Fruit fly (Drosophila melanogaster) whole organism, embryonic: ENCODE measurements around the gene CG14410.

ENCODE experiments used
- Abd-B ChIP-seq: fragments of 200-800 bp; sonication (Bioruptor generic); optimal IDR thresholded peaks from 2 replicates; lab custom pipeline; 2018; ENCODE audit warnings: missing biosample characterization, mild to moderate bottlenecking, missing genetic modification characterization, moderate library complexity
- CG12219 ChIP-seq: fragments of 200-800 bp; sonication (Bioruptor generic); optimal IDR thresholded peaks from 3 replicates; lab custom pipeline; 2018; ENCODE audit warnings: missing biosample characterization, mild to moderate bottlenecking, missing genetic modification characterization
- CG17829 ChIP-seq: fragments of 200-800 bp; optimal IDR thresholded peaks from 2 replicates; lab custom pipeline; 2019; ENCODE audit warnings: missing biosample characterization, mild to moderate bottlenecking, missing genetic modification characterization, moderate library complexity
- Gug ChIP-seq: fragments of 200-800 bp; sonication (Bioruptor generic); IDR thresholded peaks from 4 replicates; pipeline ENCODE4 v1.3.6; 2022; ENCODE audit warnings: missing biosample characterization, missing genetic modification characterization
- Jarid2 ChIP-seq: fragments of 200-800 bp; sonication (Bioruptor generic); optimal IDR thresholded peaks from 3 replicates; lab custom pipeline; 2017; ENCODE audit warnings: mild to moderate bottlenecking, missing biosample characterization, missing genetic modification reagents, missing genetic modification characterization
- Meics ChIP-seq: fragments of 200-800 bp; sonication (Bioruptor generic); optimal IDR thresholded peaks from 2 replicates; lab custom pipeline; 2017; ENCODE audit warnings: missing biosample characterization, mild to moderate bottlenecking, missing genetic modification characterization
- PHDP ChIP-seq: fragments of 200-800 bp; sonication (Bioruptor generic); optimal IDR thresholded peaks from 3 replicates; lab custom pipeline; 2018; ENCODE audit warnings: missing biosample characterization, mild to moderate bottlenecking, missing genetic modification characterization, moderate library complexity
- Sox102F ChIP-seq: fragments of 200-800 bp; sonication (Bioruptor generic); optimal IDR thresholded peaks from 2 replicates; lab custom pipeline; 2018; ENCODE audit warnings: missing biosample characterization, mild to moderate bottlenecking, missing genetic modification characterization, moderate library complexity
- da ChIP-seq: fragments of 200-800 bp; sonication (Bioruptor generic); optimal IDR thresholded peaks from 2 replicates; lab custom pipeline; 2016; ENCODE audit warnings: missing biosample characterization, missing genetic modification characterization
- hb ChIP-seq: fragments of 200-800 bp; sonication (Bioruptor generic); IDR thresholded peaks from 3 replicates; pipeline ENCODE4 v1.3.6; 2022; ENCODE audit warnings: missing biosample characterization, missing genetic modification characterization; ENCODE audit not compliant: partially characterized antibody
- pan ChIP-seq, 4 experiments: fragments of >200 bp in 3 of 4; fragments of 200-800 bp in 1 of 4; sonication (Bioruptor generic) in 1 of 4; optimal IDR thresholded peaks in 3 of 4; IDR thresholded peaks in 1 of 4; 2 replicates each; pipeline versions ENCODE4 v1.3.6 to Lab custom; 2017 to 2022; ENCODE audit warnings: missing biosample characterization in 2 of 4, missing genetic modification characterization in 2 of 4, mixed read lengths in 1 of 4
- peb ChIP-seq: fragments of 200-800 bp; sonication (Bioruptor generic); IDR thresholded peaks from 2 replicates; pipeline ENCODE4 v1.3.6; 2022; ENCODE audit warnings: missing biosample characterization, missing genetic modification characterization
- sens ChIP-seq: fragments of 200-800 bp; sonication (Bioruptor generic); peaks from one replicate; lab custom pipeline; 2016; ENCODE audit warnings: missing biosample characterization, missing genetic modification characterization
- trem ChIP-seq: fragments of 200-800 bp; optimal IDR thresholded peaks from 3 replicates; lab custom pipeline; 2019; ENCODE audit warnings: missing biosample characterization, mild to moderate bottlenecking, missing genetic modification characterization, moderate library complexity

DNA sequence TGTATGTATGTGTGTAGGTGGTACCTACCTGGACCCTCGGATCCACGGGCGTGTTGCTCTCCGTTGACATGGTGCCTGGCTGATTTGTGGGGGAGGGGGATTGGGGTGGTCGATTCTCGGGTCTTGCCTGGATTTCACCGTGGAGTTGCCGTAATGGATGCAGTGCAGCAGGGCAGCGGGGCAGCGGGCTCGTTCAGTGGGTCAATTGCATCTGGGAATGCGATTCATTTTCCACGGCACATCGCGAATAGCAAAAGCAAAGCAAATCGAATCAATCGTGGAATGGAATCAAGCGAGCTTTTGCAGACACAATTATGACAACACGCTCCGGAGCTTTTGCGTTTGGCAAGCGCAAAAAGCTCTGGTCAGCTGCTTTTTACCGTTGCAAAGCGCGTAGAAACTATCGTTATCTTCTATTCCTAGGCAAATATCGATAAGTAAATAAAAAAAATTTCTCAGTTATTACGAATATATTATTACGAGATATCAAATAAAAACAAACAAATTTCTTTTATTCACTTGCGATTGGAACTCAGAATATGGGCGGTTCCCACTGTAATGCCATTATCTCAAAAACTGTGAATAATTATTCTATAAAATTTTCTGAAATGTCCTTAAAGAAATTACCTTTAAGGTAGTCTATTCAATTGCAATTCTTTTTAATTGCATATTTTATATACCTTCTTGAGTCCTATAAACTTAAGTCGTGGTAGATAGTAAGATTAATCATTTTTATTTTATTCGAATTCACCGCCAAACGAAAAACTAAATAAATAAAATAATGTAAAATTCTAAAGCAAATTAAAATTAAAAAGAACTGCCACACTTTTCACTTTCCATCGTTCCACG, 4.6 kb upstream of the CG14410 start, which contains the start of gene CG14408:
- TF ChIP-seq PHDP (tag; lab: Kevin White, UChicago) = no peak
- TF ChIP-seq Jarid2 = no peak
- peak; percentile 55 for TF ChIP-seq sens (GFP tag; lab: Kevin White, UChicago)
- no peak for TF ChIP-seq Sox102F (GFP tag; lab: Kevin White, UChicago)
- no peak for TF ChIP-seq CG12219 (GFP tag; lab: Kevin White, UChicago)
- TF ChIP-seq da (GFP tag; lab: Kevin White, UChicago) = no peak
- TF ChIP-seq hb (GFP tag; lab: Robert Waterston, UW) = no peak
- TF ChIP-seq Meics (GFP tag; lab: Kevin White, UChicago) = no peak
- TF ChIP-seq CG17829 = no peak
- TF ChIP-seq peb (GFP tag; lab: Robert Waterston, UW) = no peak
- TF ChIP-seq Gug = no peak
- TF ChIP-seq pan (optimal IDR thresholded peaks at IDR 0.05; lab: Kevin White, UChicago) = no peak
- TF ChIP-seq pan (GFP tag; optimal IDR thresholded peaks at IDR 0.05 in 1 of 2, IDR thresholded peaks at IDR 0.05 in 1 of 2) = no peak
- no peak for TF ChIP-seq trem
- TF ChIP-seq Abd-B (GFP tag; lab: Kevin White, UChicago) = no peak
